Fruit fly (Drosophila melanogaster): ENCODE data around the gene CG33298.

dm6 chr2L:9560045-9560587 lies 64.8 kb downstream of the CG33298 start:
- TF ChIP-seq CG8478 (optimal IDR thresholded peaks at IDR 0.05) = no peak
- no peak for TF ChIP-seq CTCF (optimal IDR thresholded peaks at IDR 0.05)
